Worm (Caenorhabditis elegans): Measurements from ENCODE around the gene C17B7.4.

DNA sequence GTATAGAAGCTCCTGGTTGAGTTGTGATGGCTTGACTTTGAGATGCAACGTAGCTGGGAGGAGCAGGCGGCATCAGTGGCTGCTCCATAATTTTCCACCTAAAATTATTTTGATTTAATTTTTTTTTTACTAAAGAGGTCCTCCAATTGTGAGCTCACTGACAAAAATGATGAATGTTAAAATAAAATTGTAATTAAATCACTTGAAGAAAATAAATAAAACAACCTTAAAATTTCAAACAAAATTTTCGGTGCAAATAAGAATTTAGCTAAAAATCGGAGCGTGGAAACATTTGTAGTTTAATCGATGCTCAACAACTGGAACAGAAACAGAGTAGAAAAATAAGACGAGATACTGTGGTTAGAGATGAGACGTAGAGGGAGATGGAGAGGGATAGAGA is 18.0 kb downstream of the C17B7.4 start, which contains the start of gene scrm-3:
- TF ChIP-seq pha-4 (tag; optimal IDR thresholded peaks at IDR 0.05) (no peak), nhr-90 (tag; optimal IDR thresholded peaks at IDR 0.05) (no peak), snpc-4 (GFP tag; optimal IDR thresholded peaks at IDR 0.05) (no peak), snpc-4 (tag; optimal IDR thresholded peaks at IDR 0.05) (no peak), repo-1 (tag; optimal IDR thresholded peaks at IDR 0.05) (no peak), T26A5.8 (tag; optimal IDR thresholded peaks at IDR 0.05) (no peak), ceh-79 (tag; optimal IDR thresholded peaks at IDR 0.05) (no peak), madf-8 (GFP tag; conservative IDR thresholded peaks at IDR 0.05) (no peak), ztf-22 (GFP tag; optimal IDR thresholded peaks at IDR 0.05) (no peak), B0019.2 (GFP tag; conservative IDR thresholded peaks at IDR 0.05) (no peak), nhr-120 (GFP tag; IDR thresholded peaks at IDR 0.05) (no peak), him-1 (tag; optimal IDR thresholded peaks at IDR 0.05) (no peak), F22D6.2 (tag; optimal IDR thresholded peaks at IDR 0.05) (no peak)

Data from whole organism, young adult.